Worm (Caenorhabditis elegans): ENCODE data around the gene memb-2.
"Not testable (repeated sequence)": the region's sequence is repeated elsewhere in the genome, so short reads cannot be mapped to it uniquely, and the experiment has no call there.

memb-2 gene

DNA sequence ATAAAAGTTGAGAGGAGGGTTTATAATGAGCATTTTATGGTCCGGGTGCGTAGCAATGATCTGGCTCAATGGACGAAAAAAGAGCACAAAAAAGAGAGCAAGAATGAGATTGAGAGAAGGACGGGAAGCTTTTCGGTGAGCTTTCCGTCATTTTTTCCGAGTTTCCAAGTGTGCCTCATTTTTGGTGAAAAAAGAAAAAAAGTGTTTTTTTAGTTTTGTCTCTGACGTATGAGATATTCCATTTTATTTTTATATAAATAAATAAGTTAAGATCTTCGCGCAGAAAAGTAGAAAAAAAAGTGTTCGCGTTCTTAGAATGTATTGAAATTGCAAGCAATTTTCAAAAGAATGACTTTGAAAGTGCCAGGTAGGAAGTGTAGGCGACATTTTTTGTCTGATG is at the start of gene memb-2:
Gene memb-2 (minus strand): TSS at position 101 of the 400 bp plus-strand sequence.
- TF ChIP-seq flt-1 (GFP tag; IDR thresholded peaks at IDR 0.05) (no peak), hnd-1 (tag; optimal IDR thresholded peaks at IDR 0.05) (no peak), aly-1 (tag; optimal IDR thresholded peaks at IDR 0.05) (no peak), hmbx-1 (tag; optimal IDR thresholded peaks at IDR 0.05) (no peak), ama-1 (optimal IDR thresholded peaks at IDR 0.05) (no peak), scrt-1 (GFP tag; IDR thresholded peaks at IDR 0.05) (no peak), pes-1 (GFP tag; IDR thresholded peaks at IDR 0.05) (no peak), hmg-4 (GFP tag; optimal IDR thresholded peaks at IDR 0.05) (no peak), F13C5.2 (tag; optimal IDR thresholded peaks at IDR 0.05) (no peak), ceh-13 (GFP tag; optimal IDR thresholded peaks at IDR 0.05) (no peak), ceh-36 (tag; optimal IDR thresholded peaks at IDR 0.05) (no peak), tbx-11 (GFP tag; IDR thresholded peaks at IDR 0.05) (no peak), tra-4 (tag; optimal IDR thresholded peaks at IDR 0.05) (no peak), ets-7 (tag; optimal IDR thresholded peaks at IDR 0.05) (no peak), B0310.2 (tag; optimal IDR thresholded peaks at IDR 0.05) (no peak), tbx-37 (GFP tag; conservative IDR thresholded peaks at IDR 0.05) (no peak), sea-1 (GFP tag; conservative IDR thresholded peaks at IDR 0.05) (no peak)

- TF ChIP-seq pes-1 (GFP tag; IDR thresholded peaks at IDR 0.05): no peak
- no peak for TF ChIP-seq aly-1 (tag; optimal IDR thresholded peaks at IDR 0.05)
- TF ChIP-seq flt-1 (GFP tag; IDR thresholded peaks at IDR 0.05): no peak
- no peak for TF ChIP-seq B0310.2 (tag; optimal IDR thresholded peaks at IDR 0.05)
- TF ChIP-seq sea-1 (GFP tag; conservative IDR thresholded peaks at IDR 0.05): no peak
- no peak for TF ChIP-seq hmbx-1 (tag; optimal IDR thresholded peaks at IDR 0.05)
- no peak for TF ChIP-seq ceh-36 (tag; optimal IDR thresholded peaks at IDR 0.05)
- TF ChIP-seq hmg-4 (GFP tag; optimal IDR thresholded peaks at IDR 0.05): no peak
- no peak for TF ChIP-seq ceh-13 (GFP tag; optimal IDR thresholded peaks at IDR 0.05)
- no peak for TF ChIP-seq F13C5.2 (tag; optimal IDR thresholded peaks at IDR 0.05)
- no peak for TF ChIP-seq tbx-37 (GFP tag; conservative IDR thresholded peaks at IDR 0.05)
- no peak for TF ChIP-seq scrt-1 (GFP tag; IDR thresholded peaks at IDR 0.05)
- TF ChIP-seq tra-4 (tag; optimal IDR thresholded peaks at IDR 0.05): no peak
- TF ChIP-seq ama-1 (optimal IDR thresholded peaks at IDR 0.05): no peak
- TF ChIP-seq hnd-1 (tag; optimal IDR thresholded peaks at IDR 0.05): no peak
- TF ChIP-seq ets-7 (tag; optimal IDR thresholded peaks at IDR 0.05): no peak
- TF ChIP-seq tbx-11 (GFP tag; IDR thresholded peaks at IDR 0.05): no peak
These were observed 49.0 kb upstream of the memb-2 start for ce11 chrV:5668968-5669367.

ce11 chrV:5667337-5667736 is 47.4 kb upstream of the memb-2 start:
- no peak for TF ChIP-seq B0310.2 (tag; optimal IDR thresholded peaks at IDR 0.05)
- TF ChIP-seq ceh-13 (GFP tag; optimal IDR thresholded peaks at IDR 0.05): no peak
- TF ChIP-seq tbx-37 (GFP tag; conservative IDR thresholded peaks at IDR 0.05): no peak
- TF ChIP-seq tra-4 (tag; optimal IDR thresholded peaks at IDR 0.05): no peak
- peak; percentile 29; the same call in 1 of the 2 replicates for TF ChIP-seq pes-1 (GFP tag; IDR thresholded peaks at IDR 0.05)

DNA sequence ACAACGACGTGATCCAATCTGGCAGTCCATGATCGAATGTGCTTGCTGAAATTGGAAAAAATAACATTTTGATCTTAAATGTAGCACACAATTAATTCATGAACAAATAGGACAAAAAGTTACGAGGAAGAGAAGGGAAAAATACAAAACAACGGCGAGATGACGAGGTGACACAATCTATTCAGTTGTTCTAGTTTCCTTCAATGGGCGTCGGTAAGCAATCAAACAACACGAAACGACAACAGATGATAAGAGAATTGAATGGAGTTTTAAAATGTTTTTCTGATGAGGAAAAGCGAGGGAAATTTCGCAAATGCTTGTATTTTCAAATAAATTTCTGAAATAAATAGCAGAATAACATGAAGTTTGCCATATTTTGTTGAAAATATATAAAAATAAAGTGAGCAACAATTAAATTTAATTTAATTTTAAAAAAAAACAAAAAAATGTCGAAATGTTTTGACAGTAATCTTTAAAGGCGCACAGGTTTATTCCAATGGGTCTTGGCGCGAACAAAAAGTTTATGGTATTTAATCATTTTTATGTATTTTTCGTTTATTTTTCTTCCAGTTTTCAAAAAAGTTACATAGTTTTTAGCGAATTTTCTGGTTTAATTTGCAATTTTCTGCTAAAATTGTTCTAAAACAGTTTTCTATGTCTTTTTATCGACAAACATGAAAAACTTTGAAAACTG is 46.2 kb upstream of the memb-2 start, which contains the start of gene C14C11.7:
Gene C14C11.7 (minus strand): TSS at position 51 of the 694 bp plus-strand sequence.
- no peak for TF ChIP-seq hnd-1 (tag; optimal IDR thresholded peaks at IDR 0.05)
- no peak for TF ChIP-seq tra-4 (tag; optimal IDR thresholded peaks at IDR 0.05)
- TF ChIP-seq flt-1 (GFP tag; IDR thresholded peaks at IDR 0.05): no peak
- TF ChIP-seq B0310.2 (tag; optimal IDR thresholded peaks at IDR 0.05): no peak
- TF ChIP-seq scrt-1 (GFP tag; IDR thresholded peaks at IDR 0.05): no peak
- no peak for TF ChIP-seq tbx-37 (GFP tag; conservative IDR thresholded peaks at IDR 0.05)
- no peak for TF ChIP-seq sea-1 (GFP tag; conservative IDR thresholded peaks at IDR 0.05)

DNA sequence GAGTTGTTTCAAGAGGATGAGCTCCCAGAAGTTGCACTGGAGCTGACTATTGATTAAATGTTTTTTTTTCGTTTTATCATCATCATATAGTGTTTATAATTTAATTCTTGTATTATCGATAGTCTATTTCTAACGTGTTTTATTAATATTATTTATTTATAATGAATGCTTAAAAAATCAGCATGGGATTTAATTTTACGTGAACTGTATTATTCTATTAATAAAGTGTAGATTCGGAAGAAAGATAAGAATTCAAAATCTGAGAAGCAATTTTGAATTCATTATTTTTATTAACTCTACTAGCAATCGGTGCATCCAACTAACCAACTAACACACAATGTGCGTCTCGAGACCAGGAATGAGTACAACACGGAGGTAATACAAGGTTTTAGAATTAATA is 43.4 kb upstream of the memb-2 start, which contains the start of gene C14C11.1:
Gene C14C11.1 (plus strand): TSS at position 301 of the 400 bp plus-strand sequence.
- not testable (repeated sequence) for TF ChIP-seq ama-1 (optimal IDR thresholded peaks at IDR 0.05); sea-1 (GFP tag; conservative IDR thresholded peaks at IDR 0.05); ceh-36 (tag; optimal IDR thresholded peaks at IDR 0.05)

DNA sequence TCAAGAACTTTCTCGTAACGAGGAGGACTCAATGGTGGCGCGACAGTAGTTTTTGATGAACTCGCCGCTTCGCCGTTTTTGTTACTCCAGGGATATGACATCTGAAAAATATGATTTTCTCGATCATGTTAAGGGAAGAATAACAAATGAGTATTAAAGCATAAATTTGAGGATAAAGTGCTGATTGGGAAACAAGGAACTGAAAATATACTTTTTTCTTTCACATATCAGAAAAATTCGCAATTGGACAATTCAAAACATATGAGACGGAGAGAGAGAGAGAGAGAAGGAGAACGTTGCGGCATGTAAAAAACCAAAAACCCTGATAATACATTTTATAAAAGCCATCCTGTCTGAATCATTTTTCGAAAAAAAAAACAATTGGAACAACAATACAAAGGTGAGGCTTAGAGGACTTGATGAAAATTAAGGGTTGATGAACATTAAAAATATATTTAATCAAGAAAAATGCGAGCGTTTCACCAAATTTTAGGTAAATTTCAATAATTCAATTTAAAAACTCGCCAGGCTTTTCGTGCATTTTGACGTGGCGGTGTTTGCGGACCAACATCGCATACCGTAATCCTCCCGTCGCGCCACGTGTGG is 40.8 kb upstream of the memb-2 start, which contains the start of the genes mut-14 and C14C11.2:
Gene mut-14 (minus strand): TSS at position 101 of the 606 bp plus-strand sequence.
Gene C14C11.2 (plus strand): TSS at position 556 of the 606 bp plus-strand sequence.
- TF ChIP-seq hmg-4 (GFP tag; optimal IDR thresholded peaks at IDR 0.05) (no peak), hmbx-1 (tag; optimal IDR thresholded peaks at IDR 0.05) (no peak), sea-1 (GFP tag; conservative IDR thresholded peaks at IDR 0.05) (no peak), ets-7 (tag; optimal IDR thresholded peaks at IDR 0.05) (no peak), flt-1 (GFP tag; IDR thresholded peaks at IDR 0.05) (no peak), aly-1 (tag; optimal IDR thresholded peaks at IDR 0.05) (no peak), tbx-11 (GFP tag; IDR thresholded peaks at IDR 0.05) (no peak), F13C5.2 (tag; optimal IDR thresholded peaks at IDR 0.05) (no peak), tra-4 (tag; optimal IDR thresholded peaks at IDR 0.05) (no peak)

ce11 chrV:5653990-5654499 is 34.1 kb upstream of the memb-2 start, which contains the start of gene hex-2:
TSS of gene hex-2 (plus strand) at chrV:5654449.
- TF ChIP-seq sea-1 (GFP tag; conservative IDR thresholded peaks at IDR 0.05) (no peak), F13C5.2 (tag; optimal IDR thresholded peaks at IDR 0.05) (no peak), ama-1 (optimal IDR thresholded peaks at IDR 0.05) (no peak), scrt-1 (GFP tag; IDR thresholded peaks at IDR 0.05) (no peak), B0310.2 (tag; optimal IDR thresholded peaks at IDR 0.05) (no peak), tbx-11 (GFP tag; IDR thresholded peaks at IDR 0.05) (no peak), ceh-36 (tag; optimal IDR thresholded peaks at IDR 0.05) (no peak), pes-1 (GFP tag; IDR thresholded peaks at IDR 0.05) (no peak), hmbx-1 (tag; optimal IDR thresholded peaks at IDR 0.05) (no peak), aly-1 (tag; optimal IDR thresholded peaks at IDR 0.05) (no peak), ceh-13 (GFP tag; optimal IDR thresholded peaks at IDR 0.05) (no peak), tra-4 (tag; optimal IDR thresholded peaks at IDR 0.05) (no peak), hmg-4 (GFP tag; optimal IDR thresholded peaks at IDR 0.05) (no peak), ets-7 (tag; optimal IDR thresholded peaks at IDR 0.05) (no peak), hnd-1 (tag; optimal IDR thresholded peaks at IDR 0.05) (no peak)
